Fruit fly (Drosophila melanogaster): Measurements from ENCODE around the gene CG15533.
A peak's percentile ranks its signal among the peaks of the same experiment; 100 is the strongest.

dm6 chr3R:30386759-30387437, 41.7 kb upstream of the CG15533 start:
- TF ChIP-seq CG9817 (tag; optimal IDR thresholded peaks at IDR 0.05) (no peak), CoRest (tag; optimal IDR thresholded peaks at IDR 0.05) (peak; percentile 0), Hr78 (GFP tag; optimal IDR thresholded peaks at IDR 0.05) (peak in 1 of 2 experiments; percentile 5), zfh1 (GFP tag; IDR thresholded peaks at IDR 0.05) (no peak), CG9876 (GFP tag; optimal IDR thresholded peaks at IDR 0.05) (no peak), Nf-YC (tag; optimal IDR thresholded peaks at IDR 0.05) (peak; percentile 12), HLHmδ (GFP tag; optimal IDR thresholded peaks at IDR 0.05) (no peak), CG6791 (GFP tag; IDR thresholded peaks at IDR 0.05; ENCODE audit: partially characterized antibody) (no peak), Ets97D (GFP tag; optimal IDR thresholded peaks at IDR 0.05) (no peak), ATbp (GFP tag; optimal IDR thresholded peaks at IDR 0.05) (no peak), CG11085 (GFP tag; IDR thresholded peaks at IDR 0.05) (no peak), Fer2 (tag; optimal IDR thresholded peaks at IDR 0.05) (no peak)

Measured in whole organism, embryonic.